Worm (Caenorhabditis elegans) whole organism, L4 larva: ENCODE results near the gene pak-1.

Source experiments
- F10B5.3 ChIP-seq: sonication (generic microtip); optimal IDR thresholded peaks from 2 replicates; lab custom pipeline; 2016; ENCODE audit warnings: mild to moderate bottlenecking, missing genetic modification characterization, missing compliant biosample characterization
- F44E2.7 ChIP-seq: fragments of 200-800 bp; sonication (Bioruptor generic); IDR thresholded peaks from 2 replicates; pipeline ENCODE4 v2.1.2; 2022; ENCODE audit warnings: missing genetic modification characterization, missing compliant biosample characterization
- R02D3.7 ChIP-seq: fragments of 150-350 bp; sonication (generic microtip); optimal IDR thresholded peaks from 3 replicates; lab custom pipeline; 2014; ENCODE audit warnings: missing biosample characterization, missing genetic modification characterization
- T26A8.4 ChIP-seq: fragments of 200-800 bp; sonication (Bioruptor generic); IDR thresholded peaks from 2 replicates; pipeline ENCODE4 v1.3.6; 2022; ENCODE audit warnings: missing genetic modification characterization, missing compliant biosample characterization
- Y105C5A.15 ChIP-seq: fragments of 200-800 bp; sonication (Bioruptor generic); IDR thresholded peaks from 2 replicates; pipeline ENCODE4 v1.3.6; 2022; ENCODE audit warnings: missing genetic modification characterization, missing compliant biosample characterization
- ZK546.5 ChIP-seq, 2 experiments: sonication (generic microtip); optimal IDR thresholded peaks; 2 replicates each; lab custom pipeline; 2017; ENCODE audit warnings: missing biosample characterization in 2 of 2, missing genetic modification characterization in 2 of 2
- aly-2 ChIP-seq: sonication (generic microtip); optimal IDR thresholded peaks from 2 replicates; lab custom pipeline; 2018; ENCODE audit warnings: missing biosample characterization, missing genetic modification characterization
- ama-1 ChIP-seq: fragments of 150-350 bp; optimal IDR thresholded peaks from 2 replicates; lab custom pipeline; 2014; ENCODE audit warnings: inconsistent platforms, mixed read lengths
- arid-1 ChIP-seq: fragments of 200-800 bp; sonication (Bioruptor generic); conservative IDR thresholded peaks from 2 replicates; pipeline ENCODE4 v1.3.6; 2022; ENCODE audit warnings: missing genetic modification reagents, missing genetic modification characterization, missing compliant biosample characterization
- attf-4 ChIP-seq: sonication (generic microtip); optimal IDR thresholded peaks from 3 replicates; lab custom pipeline; 2017; ENCODE audit warnings: missing biosample characterization, missing genetic modification characterization
- ceh-32 ChIP-seq: sonication (generic microtip); optimal IDR thresholded peaks from 2 replicates; lab custom pipeline; 2016; ENCODE audit warnings: mild to moderate bottlenecking, missing genetic modification characterization, missing compliant biosample characterization; ENCODE audit not compliant: poor library complexity
- ceh-62 ChIP-seq: sonication (generic microtip); optimal IDR thresholded peaks from 2 replicates; lab custom pipeline; 2017; ENCODE audit warnings: missing biosample characterization, missing genetic modification characterization
- daf-12 ChIP-seq: fragments of 150-350 bp; optimal IDR thresholded peaks from 2 replicates; lab custom pipeline; 2014; ENCODE audit warnings: missing biosample characterization, missing genetic modification reagents, missing genetic modification characterization
- daf-8 ChIP-seq: fragments of 200-800 bp; sonication (Bioruptor generic); IDR thresholded peaks from 2 replicates; pipeline ENCODE4 v1.3.6; 2022; ENCODE audit warnings: missing genetic modification characterization, missing compliant biosample characterization
- dmd-8 ChIP-seq: fragments of 200-800 bp; sonication (Bioruptor generic); IDR thresholded peaks from 2 replicates; pipeline ENCODE4 v1.3.6; 2022; ENCODE audit warnings: missing genetic modification characterization, missing compliant biosample characterization
- dpl-1 ChIP-seq: fragments of 150-350 bp; optimal IDR thresholded peaks from 2 replicates; lab custom pipeline; 2014; ENCODE audit warnings: missing biosample characterization, missing genetic modification reagents, missing genetic modification characterization
- egl-43 ChIP-seq: fragments of 200-800 bp; sonication (Bioruptor generic); IDR thresholded peaks from 2 replicates; pipeline ENCODE4 v1.3.6; 2022; ENCODE audit warnings: missing genetic modification reagents, missing genetic modification characterization, missing compliant biosample characterization
- fkh-10 ChIP-seq: fragments of 150-350 bp; optimal IDR thresholded peaks from 2 replicates; lab custom pipeline; 2014; ENCODE audit warnings: missing biosample characterization, missing genetic modification reagents, missing genetic modification characterization
- gei-8 ChIP-seq: fragments of 200-800 bp; sonication (Bioruptor generic); optimal IDR thresholded peaks from 2 replicates; lab custom pipeline; 2018; ENCODE audit warnings: mild to moderate bottlenecking, missing genetic modification characterization, missing compliant biosample characterization
- hif-1 ChIP-seq, 2 experiments: sonication (generic microtip); optimal IDR thresholded peaks; 2 replicates each; lab custom pipeline; 2016 to 2017; ENCODE audit warnings: missing compliant biosample characterization in 2 of 2, missing genetic modification characterization in 2 of 2, missing genetic modification reagents in 2 of 2, missing genotype in 2 of 2, mild to moderate bottlenecking in 1 of 2
- hlh-11 ChIP-seq: fragments of 200-800 bp; sonication (Bioruptor generic); optimal IDR thresholded peaks from 2 replicates; lab custom pipeline; 2018; ENCODE audit warnings: mild to moderate bottlenecking, missing genetic modification characterization, missing compliant biosample characterization
- jun-1 ChIP-seq: fragments of 150-350 bp; optimal IDR thresholded peaks from 2 replicates; lab custom pipeline; 2014; ENCODE audit warnings: missing biosample characterization, missing genetic modification reagents, missing genetic modification characterization
- lim-7 ChIP-seq: fragments of 200-800 bp; sonication (Bioruptor generic); IDR thresholded peaks from 2 replicates; pipeline ENCODE4 v1.3.6; 2022; ENCODE audit warnings: missing genetic modification characterization, missing compliant biosample characterization
- lin-1 ChIP-seq: fragments of 200-800 bp; sonication (Bioruptor generic); IDR thresholded peaks from 2 replicates; pipeline ENCODE4 v1.3.6; 2022; ENCODE audit warnings: missing genetic modification reagents, missing genetic modification characterization, missing compliant biosample characterization
- lin-15B ChIP-seq: fragments of 150-350 bp; sonication (generic microtip); optimal IDR thresholded peaks from 3 replicates; lab custom pipeline; 2014; ENCODE audit warnings: missing biosample characterization, missing genetic modification characterization
- lin-29 ChIP-seq: fragments of 200-800 bp; sonication (Bioruptor generic); IDR thresholded peaks from 2 replicates; pipeline ENCODE4 v1.3.6; 2022; ENCODE audit warnings: missing genetic modification reagents, missing genetic modification characterization, missing compliant biosample characterization
- lin-39 ChIP-seq: fragments of 150-350 bp; optimal IDR thresholded peaks from 2 replicates; lab custom pipeline; 2014; ENCODE audit warnings: missing biosample characterization, missing genetic modification reagents, missing genetic modification characterization
- madf-9 ChIP-seq: fragments of 200-800 bp; sonication (Bioruptor generic); conservative IDR thresholded peaks from 2 replicates; pipeline ENCODE4 v1.3.6; 2022; ENCODE audit warnings: missing genetic modification reagents, missing genetic modification characterization, missing compliant biosample characterization
- nhr-10 ChIP-seq: fragments of 150-350 bp; optimal IDR thresholded peaks from 2 replicates; lab custom pipeline; 2014; ENCODE audit warnings: missing biosample characterization, missing genetic modification characterization
- nhr-111 ChIP-seq: fragments of 200-800 bp; sonication (Bioruptor generic); optimal IDR thresholded peaks from 2 replicates; lab custom pipeline; 2018; ENCODE audit warnings: mild to moderate bottlenecking, missing genetic modification characterization, missing compliant biosample characterization
- nhr-25 ChIP-seq: sonication (generic microtip); optimal IDR thresholded peaks from 2 replicates; lab custom pipeline; 2017; ENCODE audit warnings: missing genetic modification characterization, mild to moderate bottlenecking, missing compliant biosample characterization, antibody characterized with exemption, moderate library complexity, borderline replicate concordance; ENCODE audit not compliant: insufficient read depth
- nhr-42 ChIP-seq: fragments of 200-800 bp; sonication (Bioruptor generic); IDR thresholded peaks from 2 replicates; pipeline ENCODE4 v1.3.6; 2022; ENCODE audit warnings: missing genetic modification characterization, missing compliant biosample characterization
- nhr-48 ChIP-seq: sonication (generic microtip); optimal IDR thresholded peaks from 2 replicates; lab custom pipeline; 2016; ENCODE audit warnings: mild to moderate bottlenecking, missing genetic modification characterization, missing compliant biosample characterization
- nhr-6 ChIP-seq: fragments of 150-350 bp; optimal IDR thresholded peaks from 2 replicates; lab custom pipeline; 2014; ENCODE audit warnings: missing biosample characterization, missing genetic modification characterization
- rbr-2 ChIP-seq: sonication (generic microtip); optimal IDR thresholded peaks from 2 replicates; lab custom pipeline; 2016; ENCODE audit warnings: missing genotype, missing genetic modification characterization, missing compliant biosample characterization
- saeg-2 ChIP-seq: fragments of 200-800 bp; sonication (Bioruptor generic); IDR thresholded peaks from 2 replicates; pipeline ENCODE4 v1.3.6; 2022; ENCODE audit warnings: missing genetic modification reagents, missing genetic modification characterization, missing compliant biosample characterization
- sdz-12 ChIP-seq: fragments of 200-800 bp; sonication (Bioruptor generic); optimal IDR thresholded peaks from 2 replicates; lab custom pipeline; 2018; ENCODE audit warnings: mild to moderate bottlenecking, missing genetic modification characterization, missing compliant biosample characterization
- set-16 ChIP-seq: fragments of 200-800 bp; sonication (Bioruptor generic); IDR thresholded peaks from 2 replicates; pipeline ENCODE4 v1.3.6; 2022; ENCODE audit warnings: missing genetic modification reagents, missing genetic modification characterization, missing compliant biosample characterization
- snpc-1.2 ChIP-seq: fragments of 200-800 bp; sonication (Bioruptor generic); IDR thresholded peaks from 2 replicates; pipeline ENCODE4 v1.3.6; 2022; ENCODE audit warnings: missing genetic modification reagents, missing genetic modification characterization, missing compliant biosample characterization
- snpc-4 ChIP-seq: fragments of 150-350 bp; optimal IDR thresholded peaks from 2 replicates; lab custom pipeline; 2014; ENCODE audit warnings: missing biosample characterization, missing genetic modification characterization
- tag-97 ChIP-seq: fragments of 200-800 bp; sonication (Bioruptor generic); IDR thresholded peaks from 2 replicates; pipeline ENCODE4 v1.3.6; 2022; ENCODE audit warnings: missing genetic modification characterization, missing compliant biosample characterization
- tra-1 ChIP-seq: fragments of 200-800 bp; sonication (Bioruptor generic); IDR thresholded peaks from 2 replicates; pipeline ENCODE4 v1.3.6; 2022; ENCODE audit warnings: missing genetic modification reagents, missing genetic modification characterization, missing compliant biosample characterization
- unc-130 ChIP-seq: sonication (generic microtip); optimal IDR thresholded peaks from 2 replicates; lab custom pipeline; 2016; ENCODE audit warnings: missing genetic modification reagents, missing genetic modification characterization, missing compliant biosample characterization
- unc-39 ChIP-seq: sonication (generic microtip); optimal IDR thresholded peaks from 2 replicates; lab custom pipeline; 2017; ENCODE audit warnings: missing biosample characterization, missing genetic modification characterization
- unc-62 ChIP-seq, 3 experiments: fragments of 150-350 bp in 1 of 3; sonication (generic microtip); optimal IDR thresholded peaks in 2 of 3; peaks in 1 of 3; 1 replicate in 1 of 3; 2 replicates in 2 of 3; lab custom pipeline; 2014 to 2017; ENCODE audit warnings: missing biosample characterization in 3 of 3, missing genetic modification characterization in 3 of 3, missing genetic modification reagents in 3 of 3, missing genotype in 1 of 3
- vab-7 ChIP-seq: fragments of 200-800 bp; sonication (Bioruptor generic); IDR thresholded peaks from 2 replicates; pipeline ENCODE4 v1.3.6; 2022; ENCODE audit warnings: missing genetic modification reagents, missing genetic modification characterization, missing compliant biosample characterization
- zag-1 ChIP-seq: fragments of 150-350 bp; optimal IDR thresholded peaks from 2 replicates; lab custom pipeline; 2014; ENCODE audit warnings: missing biosample characterization, missing genetic modification characterization
- zfp-3 ChIP-seq: fragments of 200-800 bp; sonication (Bioruptor generic); conservative IDR thresholded peaks from 2 replicates; pipeline ENCODE4 v1.3.6; 2022; ENCODE audit warnings: missing genetic modification reagents, missing genetic modification characterization, missing compliant biosample characterization
- zip-2 ChIP-seq: fragments of 150-350 bp; optimal IDR thresholded peaks from 2 replicates; lab custom pipeline; 2014; ENCODE audit warnings: missing biosample characterization, missing genetic modification characterization
- ztf-11 ChIP-seq: fragments of 150-350 bp; optimal IDR thresholded peaks from 2 replicates; lab custom pipeline; 2014; ENCODE audit warnings: missing biosample characterization, missing genetic modification characterization

The pak-1 gene

ce11 chrX:6092533-6092932 lies 44.1 kb upstream of the pak-1 start:
- TF ChIP-seq arid-1 (no peak), lim-7 (GFP tag; lab: Robert Waterston, UW) (no peak), F10B5.3 (tag; lab: Kevin White, UChicago) (no peak), lin-1 (GFP tag; lab: Robert Waterston, UW) (no peak)
- TF ChIP-seq, all 104 proteins: peak for 0

ce11 chrX:6091967-6092366 lies 43.6 kb upstream of the pak-1 start, which contains the start of gene hsp-3:
TSS of gene hsp-3 (minus strand) at chrX:6092124.
- peak; percentile 27 for TF ChIP-seq zag-1 (tag; lab: Kevin White, UChicago)
- TF ChIP-seq nhr-6 = peak; percentile 96
- no peak for TF ChIP-seq tag-97 (GFP tag; lab: Robert Waterston, UW)
- no peak for TF ChIP-seq unc-39 (tag; lab: Kevin White, UChicago)
- no peak for TF ChIP-seq ztf-11 (tag; lab: Kevin White, UChicago)
- TF ChIP-seq dmd-8 (GFP tag; lab: Robert Waterston, UW) = no peak
- peak; percentile 54 for TF ChIP-seq lin-15B (tag; lab: Kevin White, UChicago)
- TF ChIP-seq snpc-4 = peak; percentile 37
- peak; percentile 95 for TF ChIP-seq T26A8.4 (GFP tag; lab: Robert Waterston, UW)
- TF ChIP-seq Y105C5A.15 (GFP tag; lab: Robert Waterston, UW) = no peak
- TF ChIP-seq ZK546.5 (tag; optimal IDR thresholded peaks at IDR 0.05; lab: Kevin White, UChicago) = no peak
- TF ChIP-seq daf-8 (GFP tag; lab: Robert Waterston, UW) = peak; percentile 79
- TF ChIP-seq gei-8 (GFP tag; lab: Kevin White, UChicago) = peak; percentile 92
- no peak for TF ChIP-seq lin-39 (tag; lab: Kevin White, UChicago)
- peak; percentile 96 for TF ChIP-seq egl-43 (GFP tag; lab: Robert Waterston, UW)
- TF ChIP-seq lin-29 (GFP tag; lab: Robert Waterston, UW) = peak; percentile 83
- TF ChIP-seq nhr-111 (GFP tag; lab: Kevin White, UChicago) = no peak
- no peak for TF ChIP-seq daf-12 (tag; lab: Kevin White, UChicago)
- TF ChIP-seq ceh-32 (tag; lab: Kevin White, UChicago) = peak; percentile 41
- peak; percentile 100 for TF ChIP-seq set-16 (GFP tag; lab: Robert Waterston, UW)
- peak; percentile 96 for TF ChIP-seq saeg-2 (GFP tag; lab: Robert Waterston, UW)
- TF ChIP-seq vab-7 (GFP tag; lab: Robert Waterston, UW) = peak; percentile 83
- peak; percentile 96 for TF ChIP-seq nhr-42 (GFP tag; lab: Robert Waterston, UW)
- peak; percentile 99 for TF ChIP-seq hlh-11 (tag; lab: Kevin White, UChicago)
- peak; percentile 79 for TF ChIP-seq dpl-1 (GFP tag; lab: Kevin White, UChicago)
- peak; percentile 66 for TF ChIP-seq nhr-10 (tag; lab: Kevin White, UChicago)
- TF ChIP-seq F44E2.7 = 0 out of 2 replicates have a peak, but pooled peaks have one; percentile 42
- TF ChIP-seq jun-1 = peak; percentile 92
- TF ChIP-seq rbr-2 (tag; lab: Kevin White, UChicago) = peak; percentile 97
- TF ChIP-seq madf-9 (GFP tag; lab: Robert Waterston, UW) = peak; percentile 94
- peak; percentile 66 for TF ChIP-seq sdz-12 (GFP tag; lab: Kevin White, UChicago)
- TF ChIP-seq attf-4 (tag; lab: Kevin White, UChicago) = no peak
- TF ChIP-seq nhr-48 (tag; lab: Kevin White, UChicago) = peak; percentile 91
- no peak for TF ChIP-seq aly-2 (tag; lab: Kevin White, UChicago)
- peak; percentile 98 for TF ChIP-seq nhr-25
- no peak for TF ChIP-seq ceh-62 (tag; lab: Kevin White, UChicago)
- no peak for TF ChIP-seq snpc-1.2 (GFP tag; lab: Robert Waterston, UW)
- no peak for TF ChIP-seq R02D3.7 (tag; lab: Kevin White, UChicago)
- peak; percentile 7 to 97 for TF ChIP-seq unc-62 (GFP tag; optimal IDR thresholded peaks at IDR 0.05 in 1 of 2; lab: Kevin White, UChicago)
- TF ChIP-seq unc-62 (tag; optimal IDR thresholded peaks at IDR 0.05; lab: Kevin White, UChicago) = no peak
- no peak for TF ChIP-seq zip-2 (tag; lab: Kevin White, UChicago)
- peak; percentile 94 for TF ChIP-seq zfp-3 (GFP tag; lab: Robert Waterston, UW)
- TF ChIP-seq ama-1 = no peak
- TF ChIP-seq fkh-10 (GFP tag; lab: Kevin White, UChicago) = peak; percentile 91
- peak; percentile 98 for TF ChIP-seq tra-1 (GFP tag; lab: Robert Waterston, UW)
- peak; percentile 6 for TF ChIP-seq unc-130 (GFP tag; lab: Kevin White, UChicago)
- TF ChIP-seq arid-1 = peak; percentile 97
- TF ChIP-seq hif-1 (tag; optimal IDR thresholded peaks at IDR 0.05; lab: Kevin White, UChicago) = peak; percentile 62 to 92
